Fruit fly (Drosophila melanogaster): ENCODE data around the gene tzn.

Gene tzn

dm6 chr3L:20798325-20798846 lies at the start of gene tzn, which contains the start of gene CG3698:
tzn (plus strand) TSS chr3L:20798645.
CG3698 (minus strand) TSS chr3L:20798375.
- TF ChIP-seq usp (GFP tag; optimal IDR thresholded peaks at IDR 0.05) (no peak), EcR (GFP tag; optimal IDR thresholded peaks at IDR 0.05) (no peak), pan (optimal IDR thresholded peaks at IDR 0.05) (no peak), Dll (optimal IDR thresholded peaks at IDR 0.05) (no peak), psq (optimal IDR thresholded peaks at IDR 0.05) (no peak), CG8478 (optimal IDR thresholded peaks at IDR 0.05) (no peak)

DNA sequence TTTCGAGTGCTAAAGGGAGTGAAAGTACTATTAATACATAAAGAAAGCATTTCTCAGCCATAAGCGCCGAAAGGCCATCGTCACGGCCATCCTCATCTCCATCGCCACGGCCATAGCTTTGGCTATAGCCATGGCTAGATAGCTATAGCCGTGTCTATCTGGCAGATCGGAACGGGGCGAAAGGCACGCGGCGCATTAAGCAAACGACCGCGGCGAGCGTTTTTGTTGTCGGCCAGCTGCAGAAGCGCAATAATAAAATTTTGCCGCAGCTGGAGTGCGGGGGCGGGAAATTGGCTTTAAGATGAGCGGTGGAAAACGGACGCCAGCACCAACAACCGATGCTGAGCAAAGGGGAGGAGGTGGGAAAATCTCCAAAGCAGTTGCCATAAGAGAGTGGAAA lies 48.1 kb upstream of the tzn start:
- TF ChIP-seq EcR (GFP tag; optimal IDR thresholded peaks at IDR 0.05) = no peak
- TF ChIP-seq psq (optimal IDR thresholded peaks at IDR 0.05) = no peak
- no peak for TF ChIP-seq usp (GFP tag; optimal IDR thresholded peaks at IDR 0.05)
- TF ChIP-seq Dll (optimal IDR thresholded peaks at IDR 0.05) = no peak
- no peak for TF ChIP-seq pan (optimal IDR thresholded peaks at IDR 0.05)
- no peak for TF ChIP-seq CG8478 (optimal IDR thresholded peaks at IDR 0.05)

DNA sequence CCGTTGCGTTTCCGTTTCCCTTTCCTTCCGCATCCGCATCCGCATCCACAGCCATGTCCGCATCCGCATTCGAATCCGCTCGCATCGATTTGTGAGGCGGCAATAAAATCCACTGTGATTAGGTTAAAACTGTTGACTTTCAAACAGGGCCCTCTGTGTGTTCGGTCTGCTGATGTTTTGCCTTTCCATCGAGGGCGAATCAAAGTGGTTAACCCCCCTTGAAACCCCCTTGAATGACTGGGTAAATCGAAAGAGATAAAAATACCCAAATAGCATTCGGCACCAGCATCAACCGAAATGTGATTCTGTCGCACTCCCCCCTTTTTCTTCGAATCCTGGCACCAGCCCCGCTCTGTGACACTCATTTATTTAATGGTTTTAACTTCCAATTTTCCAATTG lies 45.5 kb upstream of the tzn start:
- TF ChIP-seq CG8478 (optimal IDR thresholded peaks at IDR 0.05) (no peak), psq (optimal IDR thresholded peaks at IDR 0.05) (no peak), usp (GFP tag; optimal IDR thresholded peaks at IDR 0.05) (no peak), pan (optimal IDR thresholded peaks at IDR 0.05) (no peak), EcR (GFP tag; optimal IDR thresholded peaks at IDR 0.05) (no peak), Dll (optimal IDR thresholded peaks at IDR 0.05) (no peak)

DNA sequence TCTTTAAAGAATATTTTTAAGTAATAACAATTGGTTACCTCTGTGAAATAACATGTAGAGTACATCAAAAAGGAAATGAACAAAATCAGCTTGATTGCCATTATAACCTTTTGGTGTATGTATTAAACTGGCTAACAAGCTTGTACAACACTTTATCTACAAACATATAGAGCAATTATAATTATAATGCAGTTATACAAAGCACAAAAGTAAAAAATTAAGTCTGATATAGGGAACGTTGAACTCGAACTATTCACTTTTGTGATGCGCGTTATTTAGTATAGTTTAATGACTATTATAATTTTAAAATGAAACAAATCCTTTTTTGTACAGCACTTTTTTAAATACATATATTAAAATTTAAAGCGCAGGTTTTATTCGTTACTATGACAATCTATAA lies 42.9 kb upstream of the tzn start, which contains the start of gene CG33912:
TSS of gene CG33912 (minus strand) at position 101 of the 400 bp plus-strand sequence.
- no peak for TF ChIP-seq psq (optimal IDR thresholded peaks at IDR 0.05)
- no peak for TF ChIP-seq pan (optimal IDR thresholded peaks at IDR 0.05)
- no peak for TF ChIP-seq EcR (GFP tag; optimal IDR thresholded peaks at IDR 0.05)
- TF ChIP-seq Dll (optimal IDR thresholded peaks at IDR 0.05) = no peak
- no peak for TF ChIP-seq CG8478 (optimal IDR thresholded peaks at IDR 0.05)
- TF ChIP-seq usp (GFP tag; optimal IDR thresholded peaks at IDR 0.05) = no peak

dm6 chr3L:20758583-20758982 lies 39.9 kb upstream of the tzn start, which contains the start of gene CG43251:
CG43251 (plus strand) TSS chr3L:20758883.
- TF ChIP-seq pan (optimal IDR thresholded peaks at IDR 0.05) (no peak), Dll (optimal IDR thresholded peaks at IDR 0.05) (no peak), usp (GFP tag; optimal IDR thresholded peaks at IDR 0.05) (no peak), CG8478 (optimal IDR thresholded peaks at IDR 0.05) (no peak), psq (optimal IDR thresholded peaks at IDR 0.05) (no peak), EcR (GFP tag; optimal IDR thresholded peaks at IDR 0.05) (no peak)

DNA sequence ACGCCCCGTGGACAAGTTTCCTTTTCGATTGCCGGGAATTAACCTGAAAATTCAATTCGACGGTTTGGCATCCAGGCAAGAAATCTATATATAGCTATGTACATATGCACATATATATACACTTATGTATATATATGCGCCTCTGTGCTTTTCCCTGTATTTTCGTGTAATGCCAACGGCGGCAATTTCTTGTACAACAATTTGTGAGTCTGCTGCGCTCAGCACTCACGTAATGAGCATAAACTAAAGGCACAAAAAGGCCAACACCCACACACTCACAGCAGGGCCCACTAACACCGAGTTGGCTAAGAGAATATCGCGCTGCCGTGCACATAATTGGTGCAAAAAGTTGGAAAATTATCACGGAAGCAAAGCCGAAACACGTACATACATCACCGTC lies 37.0 kb upstream of the tzn start:
- TF ChIP-seq Dll (optimal IDR thresholded peaks at IDR 0.05) = no peak
- no peak for TF ChIP-seq psq (optimal IDR thresholded peaks at IDR 0.05)
- TF ChIP-seq EcR (GFP tag; optimal IDR thresholded peaks at IDR 0.05) = no peak
- no peak for TF ChIP-seq pan (optimal IDR thresholded peaks at IDR 0.05)
- TF ChIP-seq CG8478 (optimal IDR thresholded peaks at IDR 0.05) = no peak
- TF ChIP-seq usp (GFP tag; optimal IDR thresholded peaks at IDR 0.05) = no peak

DNA sequence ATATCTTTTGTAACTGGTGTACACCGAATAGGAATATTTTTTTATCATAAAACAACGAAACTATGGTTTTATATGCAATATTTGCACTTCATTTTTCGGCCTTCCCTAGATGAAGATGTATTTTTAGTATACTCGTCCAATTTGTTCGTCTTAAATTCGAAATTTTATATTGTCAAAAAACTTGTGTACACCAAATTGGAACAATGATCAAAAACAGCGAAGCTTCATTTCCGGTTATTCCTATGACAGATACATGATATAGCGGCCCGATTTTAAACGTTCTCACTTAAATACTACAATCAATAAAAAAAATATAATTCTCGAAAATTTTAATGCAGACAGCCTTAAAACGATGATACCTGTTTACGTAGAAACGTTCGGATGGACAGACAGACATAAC lies 31.2 kb upstream of the tzn start:
- TF ChIP-seq Dll (optimal IDR thresholded peaks at IDR 0.05) (no peak), CG8478 (optimal IDR thresholded peaks at IDR 0.05) (no peak), psq (optimal IDR thresholded peaks at IDR 0.05) (no peak)

dm6 chr3L:20769350-20769749 lies 29.1 kb upstream of the tzn start, which contains the start of the genes CG4074 and CG4186:
CG4074 (minus strand) TSS chr3L:20769500.
CG4186 (plus strand) TSS chr3L:20769586.
- TF ChIP-seq EcR (GFP tag; optimal IDR thresholded peaks at IDR 0.05) (no peak), usp (GFP tag; optimal IDR thresholded peaks at IDR 0.05) (no peak), psq (optimal IDR thresholded peaks at IDR 0.05) (no peak), CG8478 (optimal IDR thresholded peaks at IDR 0.05) (no peak), pan (optimal IDR thresholded peaks at IDR 0.05) (no peak)

- TF ChIP-seq Dll (optimal IDR thresholded peaks at IDR 0.05) (no peak), CG8478 (optimal IDR thresholded peaks at IDR 0.05) (no peak), usp (GFP tag; optimal IDR thresholded peaks at IDR 0.05) (no peak), EcR (GFP tag; optimal IDR thresholded peaks at IDR 0.05) (no peak), psq (optimal IDR thresholded peaks at IDR 0.05) (no peak), pan (optimal IDR thresholded peaks at IDR 0.05) (no peak)
Observed at dm6 chr3L:20771001-20771890, 27.2 kb upstream of the tzn start, which contains the start of the genes CG4042 and Pitslre. CG4042 (minus strand) TSS chr3L:20771507. Pitslre (plus strand) TSS chr3L:20771528.

- TF ChIP-seq pan (optimal IDR thresholded peaks at IDR 0.05) (no peak), EcR (GFP tag; optimal IDR thresholded peaks at IDR 0.05) (no peak), CG8478 (optimal IDR thresholded peaks at IDR 0.05) (no peak), Dll (optimal IDR thresholded peaks at IDR 0.05) (no peak), psq (optimal IDR thresholded peaks at IDR 0.05) (no peak), usp (GFP tag; optimal IDR thresholded peaks at IDR 0.05) (no peak)
Observed at dm6 chr3L:20771891-20772646, 26.4 kb upstream of the tzn start.

DNA sequence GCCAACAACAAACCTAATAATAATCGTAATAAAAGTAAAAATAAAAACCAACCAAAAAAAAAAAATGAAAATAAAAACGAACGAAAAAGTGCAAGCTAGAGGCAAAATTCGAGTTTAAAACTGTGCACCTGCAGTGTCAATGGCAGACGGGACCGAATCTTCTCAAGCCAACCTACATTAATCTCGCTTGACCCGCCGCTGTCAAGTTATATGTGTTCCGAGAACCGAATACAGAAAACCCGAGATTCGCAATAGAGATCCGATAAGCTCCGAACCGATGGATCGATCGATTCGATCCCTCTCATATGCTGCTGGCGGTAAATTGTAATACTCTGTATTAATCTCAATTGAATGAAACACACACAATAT lies 25.8 kb upstream of the tzn start:
- TF ChIP-seq Dll (optimal IDR thresholded peaks at IDR 0.05) (no peak), psq (optimal IDR thresholded peaks at IDR 0.05) (no peak), pan (optimal IDR thresholded peaks at IDR 0.05) (no peak), usp (GFP tag; optimal IDR thresholded peaks at IDR 0.05) (no peak), CG8478 (optimal IDR thresholded peaks at IDR 0.05) (no peak), EcR (GFP tag; optimal IDR thresholded peaks at IDR 0.05) (no peak)
